Fruit fly (Drosophila melanogaster): ENCODE results near the gene CG43725.
A peak's percentile ranks its signal among the peaks of the same experiment; 100 is the strongest.

The CG43725 gene

DNA sequence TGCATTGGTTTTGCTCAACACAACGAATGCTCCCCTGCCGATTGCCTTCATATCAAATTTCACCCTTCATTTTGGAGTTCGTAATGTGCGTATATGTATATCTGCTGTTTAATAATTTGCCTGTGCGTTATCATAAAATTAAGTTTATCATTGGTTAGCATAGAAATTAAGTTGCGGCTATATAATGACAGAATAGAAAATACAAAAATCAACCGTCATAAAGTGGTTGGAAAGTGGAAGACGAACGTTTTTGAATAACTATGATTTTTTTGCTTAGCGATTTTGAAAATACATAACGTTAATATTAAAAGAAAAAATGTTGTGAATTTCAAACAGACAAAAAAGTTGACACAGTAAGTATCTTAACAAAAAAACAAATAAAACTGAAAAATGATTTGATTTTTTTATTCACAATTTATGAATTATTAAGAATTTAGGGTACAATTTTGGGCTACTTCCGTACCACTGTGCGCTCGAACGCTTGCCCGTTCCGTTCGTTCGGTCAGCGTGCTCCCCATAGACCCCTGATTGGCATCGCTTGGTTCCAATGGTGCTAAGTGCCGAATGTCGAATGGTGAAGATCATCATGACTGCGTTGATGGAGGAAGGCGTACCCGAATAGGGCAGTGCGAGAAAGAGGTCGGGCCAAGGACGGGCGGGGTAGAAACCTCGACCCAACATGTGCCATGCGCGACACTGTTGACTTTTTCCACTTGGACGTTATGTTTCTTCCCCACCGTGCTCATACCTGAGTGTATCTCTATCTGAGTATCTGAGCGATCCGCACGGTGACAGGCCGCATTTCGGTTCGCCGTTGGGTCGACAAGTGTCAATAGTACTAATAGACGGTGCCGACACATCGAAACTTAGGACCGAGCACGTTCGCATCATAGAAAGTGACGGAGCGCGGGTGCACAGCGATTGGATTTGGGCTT lies 37.5 kb upstream of the CG43725 start (continued):
- TF ChIP-seq cad (GFP tag; optimal IDR thresholded peaks at IDR 0.05) (no peak), Tbp (GFP tag; optimal IDR thresholded peaks at IDR 0.05) (no peak), Awh (GFP tag; IDR thresholded peaks at IDR 0.05) (no peak; the same call in 1 of the 2 replicates), btn (GFP tag; optimal IDR thresholded peaks at IDR 0.05) (no peak), CG4282 (GFP tag; optimal IDR thresholded peaks at IDR 0.05) (peak; percentile 44), CG12155 (GFP tag; optimal IDR thresholded peaks at IDR 0.05) (peak; percentile 39), CG7556 (GFP tag; optimal IDR thresholded peaks at IDR 0.05) (peak; percentile 84), CG13296 (GFP tag; optimal IDR thresholded peaks at IDR 0.05) (no peak), bbx (GFP tag; IDR thresholded peaks at IDR 0.05; ENCODE audit: partially characterized antibody) (no peak; the same call in 1 of the 2 replicates), CG10462 (GFP tag; optimal IDR thresholded peaks at IDR 0.05) (peak; percentile 37), wor (GFP tag; IDR thresholded peaks at IDR 0.05) (0 out of 2 replicates have a peak, but pooled peaks have one; percentile 24), CG10366 (GFP tag; IDR thresholded peaks at IDR 0.05) (peak; percentile 52), PHDP (tag; optimal IDR thresholded peaks at IDR 0.05) (peak; percentile 68), sug (tag; optimal IDR thresholded peaks at IDR 0.05) (no peak), sens (GFP tag) (peak; percentile 95), al (GFP tag; IDR thresholded peaks at IDR 0.05) (0 out of 2 replicates have a peak, but pooled peaks have one; percentile 7), Optix (GFP tag; IDR thresholded peaks at IDR 0.05) (0 out of 3 replicates have a peak, but pooled peaks have one; percentile 7), CG11560 (tag; IDR thresholded peaks at IDR 0.05) (no peak), dm (GFP tag; optimal IDR thresholded peaks at IDR 0.05) (no peak), Rx (GFP tag; IDR thresholded peaks at IDR 0.05) (no peak), CG10274 (GFP tag; optimal IDR thresholded peaks at IDR 0.05) (no peak), vvl (GFP tag; IDR thresholded peaks at IDR 0.05) (peak; percentile 45; the same call in 1 of the 2 replicates), CoRest (tag; optimal IDR thresholded peaks at IDR 0.05) (peak; percentile 70), fru (optimal IDR thresholded peaks at IDR 0.05) (no peak), CG15479 (GFP tag; optimal IDR thresholded peaks at IDR 0.05) (no peak), onecut (GFP tag; IDR thresholded peaks at IDR 0.05) (no peak), CG9797 (GFP tag; optimal IDR thresholded peaks at IDR 0.05) (no peak), Ssrp (tag; optimal IDR thresholded peaks at IDR 0.05) (peak; percentile 63), ken (GFP tag; IDR thresholded peaks at IDR 0.05) (no peak; the same call in 2 of the 3 replicates), fd64A (GFP tag; optimal IDR thresholded peaks at IDR 0.05) (no peak), CG17829 (tag; optimal IDR thresholded peaks at IDR 0.05) (peak; percentile 23), CHES-1-like (GFP tag; optimal IDR thresholded peaks at IDR 0.05) (peak; percentile 9), CG14710 (tag; optimal IDR thresholded peaks at IDR 0.05) (peak; percentile 22), nerfin-2 (GFP tag; IDR thresholded peaks at IDR 0.05; ENCODE audit: partially characterized antibody) (0 out of 2 replicates have a peak, but pooled peaks have one; percentile 40), gce (GFP tag; IDR thresholded peaks at IDR 0.05) (no peak), Xbp1 (GFP tag; optimal IDR thresholded peaks at IDR 0.05) (peak; percentile 62), CG14667 (GFP tag; IDR thresholded peaks at IDR 0.05) (no peak), CG9215 (GFP tag; IDR thresholded peaks at IDR 0.05) (no peak), Atf6 (GFP tag; IDR thresholded peaks at IDR 0.05) (peak; percentile 55; the same call in 1 of the 2 replicates), MESR4 (GFP tag; optimal IDR thresholded peaks at IDR 0.05) (no peak), gcm (GFP tag; optimal IDR thresholded peaks at IDR 0.05) (peak; percentile 49), D (optimal IDR thresholded peaks at IDR 0.05) (no peak), D (GFP tag; optimal IDR thresholded peaks at IDR 0.05) (peak; percentile 45), pita (GFP tag; optimal IDR thresholded peaks at IDR 0.05) (no peak), CG16863 (GFP tag; optimal IDR thresholded peaks at IDR 0.05) (peak; percentile 36), shn (GFP tag; optimal IDR thresholded peaks at IDR 0.05) (peak; percentile 25), Atf-2 (GFP tag; optimal IDR thresholded peaks at IDR 0.05) (no peak), Aef1 (GFP tag; IDR thresholded peaks at IDR 0.05) (peak; percentile 15; the same call in 1 of the 3 replicates), zen2 (GFP tag; IDR thresholded peaks at IDR 0.05; ENCODE audit: partially characterized antibody) (no peak), CG6791 (GFP tag; IDR thresholded peaks at IDR 0.05; ENCODE audit: partially characterized antibody) (no peak)
